Fruit fly (Drosophila melanogaster) whole organism, embryonic: Measurements from ENCODE around the gene CG7953.

Experiments
- CG1024 ChIP-seq: fragments of 200-800 bp; sonication (Bioruptor generic); IDR thresholded peaks from 2 replicates; pipeline ENCODE4 v1.3.6; 2022; ENCODE audit warnings: missing biosample characterization, missing genetic modification characterization
- CG12219 ChIP-seq: fragments of 200-800 bp; sonication (Bioruptor generic); optimal IDR thresholded peaks from 3 replicates; lab custom pipeline; 2018; ENCODE audit warnings: missing biosample characterization, mild to moderate bottlenecking, missing genetic modification characterization
- CG1647 ChIP-seq: fragments of 200-800 bp; sonication (Bioruptor generic); optimal IDR thresholded peaks from 3 replicates; lab custom pipeline; 2016; ENCODE audit warnings: missing biosample characterization, missing genetic modification characterization
- CG2889 ChIP-seq: fragments of 200-800 bp; sonication (Bioruptor generic); IDR thresholded peaks from 3 replicates; pipeline ENCODE4 v1.3.6; 2022; ENCODE audit warnings: missing biosample characterization, missing genetic modification characterization
- cg ChIP-seq: fragments of 200-800 bp; sonication (Bioruptor generic); optimal IDR thresholded peaks from 3 replicates; lab custom pipeline; 2019; ENCODE audit warnings: missing biosample characterization, mild to moderate bottlenecking, missing genetic modification characterization, moderate library complexity
- hbn ChIP-seq: fragments of 200-800 bp; sonication (Bioruptor generic); IDR thresholded peaks from 2 replicates; pipeline ENCODE4 v1.3.6; 2022; ENCODE audit warnings: missing biosample characterization, missing genetic modification characterization; ENCODE audit not compliant: partially characterized antibody
- odd ChIP-seq: fragments of 200-800 bp; sonication (Bioruptor generic); optimal IDR thresholded peaks from 2 replicates; lab custom pipeline; 2017; ENCODE audit warnings: missing biosample characterization, mild to moderate bottlenecking, missing genetic modification characterization
- shn ChIP-seq: fragments of 200-800 bp; sonication (Bioruptor generic); optimal IDR thresholded peaks from 3 replicates; lab custom pipeline; 2016; ENCODE audit warnings: missing biosample characterization, missing genetic modification characterization
- stwl ChIP-seq: fragments of 200-800 bp; sonication (Bioruptor generic); optimal IDR thresholded peaks from 3 replicates; lab custom pipeline; 2018; ENCODE audit warnings: missing biosample characterization, mild to moderate bottlenecking, missing genetic modification characterization, moderate library complexity
- tup ChIP-seq: fragments of 200-800 bp; sonication (Bioruptor generic); optimal IDR thresholded peaks from 2 replicates; lab custom pipeline; 2016; ENCODE audit warnings: missing biosample characterization, mild to moderate bottlenecking, missing genetic modification characterization, moderate library complexity
- usp ChIP-seq: fragments of >200 bp; optimal IDR thresholded peaks from 2 replicates; lab custom pipeline; 2017; ENCODE audit warnings: missing biosample characterization, missing genetic modification characterization

dm6 chr2L:13813604-13814178, 34.0 kb upstream of the CG7953 start, which contains the start of gene Sos:
- TF ChIP-seq CG12219 (GFP tag; lab: Kevin White, UChicago) (no peak), CG1647 (GFP tag; lab: Kevin White, UChicago) (no peak), CG2889 (GFP tag; lab: Robert Waterston, UW) (no peak), tup (GFP tag; lab: Kevin White, UChicago) (no peak), usp (GFP tag; lab: Kevin White, UChicago) (no peak), cg (GFP tag; lab: Kevin White, UChicago) (no peak), stwl (tag; lab: Kevin White, UChicago) (peak; percentile 79), hbn (GFP tag; lab: Robert Waterston, UW) (no peak), CG1024 (no peak), shn (GFP tag; lab: Kevin White, UChicago) (no peak), odd (no peak)
